In the genomic region with DNA sequence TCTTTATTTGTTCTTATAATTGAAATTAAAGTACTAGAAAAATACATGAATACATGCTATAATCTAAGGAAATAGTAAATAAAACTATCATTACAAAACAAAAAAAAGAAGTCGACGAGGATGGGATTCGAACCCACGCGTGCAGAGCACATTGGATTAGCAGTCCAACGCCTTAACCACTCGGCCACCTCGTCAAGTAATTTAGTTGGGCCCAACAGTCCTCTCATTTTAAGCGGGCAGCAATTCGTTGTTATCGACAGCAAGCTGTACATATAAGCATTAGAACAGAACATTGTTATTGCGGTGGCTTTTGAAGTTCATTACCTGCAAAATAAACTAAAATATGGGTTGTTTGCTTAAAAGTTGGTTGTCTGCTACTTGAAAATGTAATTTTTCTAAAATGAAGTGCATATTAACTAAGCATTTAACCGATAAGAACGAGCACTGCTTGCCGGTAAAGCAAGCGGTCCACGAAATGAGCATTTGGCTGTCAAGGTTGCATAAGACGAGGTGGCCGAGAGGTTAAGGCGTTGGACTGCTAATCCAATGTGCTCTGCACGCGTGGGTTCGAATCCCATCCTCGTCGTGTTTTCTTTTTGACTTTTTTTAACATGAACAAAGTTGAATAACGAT, we compare ENCODE assay signal across 1 fruit fly cellular context.
A peak's percentile ranks its signal among the peaks of the same experiment; 100 is the strongest.
TF ChIP-seq lines count a peak whose summit lies in the region.

No protein-coding gene starts in this region.

TF ChIP-seq in whole organism, embryonic, 481 proteins besides CTCF, POLR2A, EP300 and RAD21 (continued from another document):
- TF ChIP-seq HLH4C (GFP tag; IDR thresholded peaks at IDR 0.05; lab: Robert Waterston, UW; ENCODE audit: partially characterized antibody): peak; percentile 83
- TF ChIP-seq Opbp (GFP tag; IDR thresholded peaks at IDR 0.05; lab: Robert Waterston, UW; ENCODE audit: partially characterized antibody): peak; percentile 92
- TF ChIP-seq CG2129 (GFP tag; IDR thresholded peaks at IDR 0.05; lab: Robert Waterston, UW; ENCODE audit: partially characterized antibody): peak; percentile 19; the same call in 1 of the 2 replicates
- TF ChIP-seq CG12391 (tag; optimal IDR thresholded peaks at IDR 0.05; lab: Kevin White, UChicago): peak; percentile 22
- TF ChIP-seq hkb (optimal IDR thresholded peaks at IDR 0.05; lab: Kevin White, UChicago): peak; percentile 55
- no peak for TF ChIP-seq hkb (GFP tag; IDR thresholded peaks at IDR 0.05; lab: Robert Waterston, UW)
- TF ChIP-seq salm (tag; optimal IDR thresholded peaks at IDR 0.05; lab: Kevin White, UChicago): no peak
- TF ChIP-seq CG34224 (GFP tag; IDR thresholded peaks at IDR 0.05; lab: Robert Waterston, UW; ENCODE audit: partially characterized antibody): peak; percentile 55; the same call in 2 of the 3 replicates
- no peak for TF ChIP-seq CG8944 (GFP tag; optimal IDR thresholded peaks at IDR 0.05; lab: Kevin White, UChicago)
- peak; percentile 88 for TF ChIP-seq CG14860 (GFP tag; IDR thresholded peaks at IDR 0.05; lab: Robert Waterston, UW; ENCODE audit: partially characterized antibody)
- TF ChIP-seq luna (GFP tag; optimal IDR thresholded peaks at IDR 0.05; lab: Kevin White, UChicago): no peak
- TF ChIP-seq dysf (GFP tag; IDR thresholded peaks at IDR 0.05; lab: Robert Waterston, UW): no peak
- no peak for TF ChIP-seq sug (tag; optimal IDR thresholded peaks at IDR 0.05; lab: Kevin White, UChicago)
- peak; percentile 84 for TF ChIP-seq hb (GFP tag; IDR thresholded peaks at IDR 0.05; lab: Robert Waterston, UW; ENCODE audit: partially characterized antibody)
- no peak for TF ChIP-seq CG30431 (GFP tag; optimal IDR thresholded peaks at IDR 0.05; lab: Kevin White, UChicago)
- TF ChIP-seq chm (GFP tag; IDR thresholded peaks at IDR 0.05; lab: Robert Waterston, UW): no peak
- peak; percentile 80 for TF ChIP-seq CG16813 (GFP tag; IDR thresholded peaks at IDR 0.05; lab: Robert Waterston, UW; ENCODE audit: partially characterized antibody)
- TF ChIP-seq mld (GFP tag; IDR thresholded peaks at IDR 0.05; lab: Robert Waterston, UW; ENCODE audit: partially characterized antibody): peak; percentile 93
- TF ChIP-seq inv (GFP tag; IDR thresholded peaks at IDR 0.05; lab: Robert Waterston, UW; ENCODE audit: partially characterized antibody): peak; percentile 44; the same call in 1 of the 2 replicates
- no peak for TF ChIP-seq Taf1 (GFP tag; IDR thresholded peaks at IDR 0.05; lab: Robert Waterston, UW)
- TF ChIP-seq ato (GFP tag; IDR thresholded peaks at IDR 0.05; lab: Robert Waterston, UW; ENCODE audit: partially characterized antibody): peak; percentile 74
- no peak for TF ChIP-seq gfzf (GFP tag; optimal IDR thresholded peaks at IDR 0.05; lab: Kevin White, UChicago)
- peak; percentile 7 for TF ChIP-seq CG2116 (GFP tag; optimal IDR thresholded peaks at IDR 0.05; lab: Kevin White, UChicago)
- TF ChIP-seq CG30020 (tag; optimal IDR thresholded peaks at IDR 0.05; lab: Kevin White, UChicago): no peak
- TF ChIP-seq CG17361 (GFP tag; IDR thresholded peaks at IDR 0.05; lab: Robert Waterston, UW): no peak
- no peak for TF ChIP-seq CG18764 (GFP tag; optimal IDR thresholded peaks at IDR 0.05; lab: Kevin White, UChicago)
- 0 out of 2 replicates have a peak, but pooled peaks have one; percentile 16 for TF ChIP-seq CG4360 (GFP tag; IDR thresholded peaks at IDR 0.05; lab: Robert Waterston, UW)
- peak in 1 of 2 experiments; percentile 93 for TF ChIP-seq Dfd (GFP tag; optimal IDR thresholded peaks at IDR 0.05; lab: Kevin White, UChicago)
- TF ChIP-seq CG6683 (GFP tag; optimal IDR thresholded peaks at IDR 0.05; lab: Kevin White, UChicago): no peak
- no peak for TF ChIP-seq ab (GFP tag; optimal IDR thresholded peaks at IDR 0.05; lab: Kevin White, UChicago)
- 0 out of 3 replicates have a peak, but pooled peaks have one; percentile 19 for TF ChIP-seq Doc3 (GFP tag; IDR thresholded peaks at IDR 0.05; lab: Robert Waterston, UW; ENCODE audit: partially characterized antibody)
- peak; percentile 94 for TF ChIP-seq CG6791 (GFP tag; IDR thresholded peaks at IDR 0.05; lab: Robert Waterston, UW; ENCODE audit: partially characterized antibody)
- peak; percentile 23 for TF ChIP-seq CG34376 (GFP tag; optimal IDR thresholded peaks at IDR 0.05; lab: Kevin White, UChicago)
- no peak for TF ChIP-seq CG8290 (GFP tag; optimal IDR thresholded peaks at IDR 0.05; lab: Kevin White, UChicago)
- TF ChIP-seq CG8290 (tag; optimal IDR thresholded peaks at IDR 0.05; lab: Kevin White, UChicago): peak in 1 of 2 experiments; percentile 16
- 0 out of 2 replicates have a peak, but pooled peaks have one; percentile 27 for TF ChIP-seq Atf6 (GFP tag; IDR thresholded peaks at IDR 0.05; lab: Robert Waterston, UW)
- TF ChIP-seq amos (GFP tag; IDR thresholded peaks at IDR 0.05; lab: Robert Waterston, UW; ENCODE audit: partially characterized antibody): peak; percentile 77
- TF ChIP-seq CG33557 (GFP tag; optimal IDR thresholded peaks at IDR 0.05; lab: Kevin White, UChicago): peak; percentile 1
- TF ChIP-seq CG34422 (GFP tag; IDR thresholded peaks at IDR 0.05; lab: Robert Waterston, UW): no peak; the same call in 2 of the 3 replicates
- TF ChIP-seq CG4730 (GFP tag; IDR thresholded peaks at IDR 0.05; lab: Robert Waterston, UW): no peak
- no peak for TF ChIP-seq CG15073 (GFP tag; optimal IDR thresholded peaks at IDR 0.05; lab: Kevin White, UChicago)
- peak; percentile 4 to 99 for TF ChIP-seq Eip74EF (GFP tag; optimal IDR thresholded peaks at IDR 0.05; lab: Kevin White, UChicago)
- peak; percentile 68 for TF ChIP-seq Scr (GFP tag; IDR thresholded peaks at IDR 0.05; lab: Robert Waterston, UW; ENCODE audit: partially characterized antibody)
- TF ChIP-seq zfh2 (GFP tag; optimal IDR thresholded peaks at IDR 0.05; lab: Kevin White, UChicago): no peak
- TF ChIP-seq schlank (tag; optimal IDR thresholded peaks at IDR 0.05; lab: Kevin White, UChicago): no peak
- TF ChIP-seq tna (GFP tag; IDR thresholded peaks at IDR 0.05; lab: Robert Waterston, UW; ENCODE audit: partially characterized antibody): peak; percentile 81
- peak; percentile 44; the same call in 1 of the 2 replicates for TF ChIP-seq unc-4 (GFP tag; IDR thresholded peaks at IDR 0.05; lab: Robert Waterston, UW; ENCODE audit: partially characterized antibody)
- peak; percentile 21 for TF ChIP-seq CG10147 (GFP tag; optimal IDR thresholded peaks at IDR 0.05; lab: Kevin White, UChicago)
- TF ChIP-seq CG16863 (GFP tag; optimal IDR thresholded peaks at IDR 0.05; lab: Kevin White, UChicago): no peak
- peak; percentile 53 for TF ChIP-seq CG10431 (GFP tag; optimal IDR thresholded peaks at IDR 0.05; lab: Kevin White, UChicago)
- TF ChIP-seq nerfin-2 (GFP tag; IDR thresholded peaks at IDR 0.05; lab: Robert Waterston, UW; ENCODE audit: partially characterized antibody): peak; percentile 86
- TF ChIP-seq tx (GFP tag; optimal IDR thresholded peaks at IDR 0.05; lab: Kevin White, UChicago): no peak
- no peak for TF ChIP-seq CG8281 (tag; optimal IDR thresholded peaks at IDR 0.05; lab: Kevin White, UChicago)
- 0 out of 4 replicates have a peak, but pooled peaks have one; percentile 56 for TF ChIP-seq Dll (GFP tag; IDR thresholded peaks at IDR 0.05; lab: Robert Waterston, UW; ENCODE audit: partially characterized antibody)
- TF ChIP-seq Med (GFP tag; lab: Kevin White, UChicago): peak; percentile 63
- TF ChIP-seq CG13287 (GFP tag; IDR thresholded peaks at IDR 0.05; lab: Robert Waterston, UW; ENCODE audit: partially characterized antibody): peak; percentile 54; the same call in 1 of the 2 replicates
- TF ChIP-seq vnd (GFP tag; IDR thresholded peaks at IDR 0.05; lab: Robert Waterston, UW; ENCODE audit: partially characterized antibody): peak; percentile 63; the same call in 2 of the 3 replicates
- peak; percentile 88 for TF ChIP-seq CG7963 (GFP tag; IDR thresholded peaks at IDR 0.05; lab: Robert Waterston, UW; ENCODE audit: partially characterized antibody)
- TF ChIP-seq ham (GFP tag; IDR thresholded peaks at IDR 0.05; lab: Robert Waterston, UW): no peak
- no peak for TF ChIP-seq shn (GFP tag; optimal IDR thresholded peaks at IDR 0.05; lab: Kevin White, UChicago)
- peak in 1 of 3 experiments; percentile 73 for TF ChIP-seq Stat92E (GFP tag; optimal IDR thresholded peaks at IDR 0.05; lab: Kevin White, UChicago)
- no peak for TF ChIP-seq B-H2 (GFP tag; optimal IDR thresholded peaks at IDR 0.05; lab: Kevin White, UChicago)
- TF ChIP-seq Bgb (GFP tag; IDR thresholded peaks at IDR 0.05; lab: Robert Waterston, UW; ENCODE audit: partially characterized antibody): peak; percentile 87
